Fruit fly (Drosophila melanogaster): ENCODE data around the gene Wnk.
A peak's percentile ranks its signal among the peaks of the same experiment; 100 is the strongest.

Wnk gene

dm6 chr3L:21598337-21598736 lies 43.6 kb upstream of the Wnk start (continued):
- peak; percentile 51 for TF ChIP-seq CG13775 (GFP tag; optimal IDR thresholded peaks at IDR 0.05)
- 0 out of 3 replicates have a peak, but pooled peaks have one; percentile 28 for TF ChIP-seq CG2199 (GFP tag; IDR thresholded peaks at IDR 0.05)
- TF ChIP-seq grn (GFP tag; optimal IDR thresholded peaks at IDR 0.05), result peak; percentile 7
- TF ChIP-seq Ets65A (GFP tag), result no peak
- peak; percentile 38 for TF ChIP-seq Jarid2 (GFP tag; optimal IDR thresholded peaks at IDR 0.05)
- TF ChIP-seq CG12942 (GFP tag; optimal IDR thresholded peaks at IDR 0.05), result no peak
- TF ChIP-seq CG34224 (GFP tag; IDR thresholded peaks at IDR 0.05; ENCODE audit: partially characterized antibody), result peak; percentile 55; the same call in 1 of the 3 replicates
- TF ChIP-seq Dfd (GFP tag; optimal IDR thresholded peaks at IDR 0.05), result peak in 1 of 2 experiments; percentile 25
- TF ChIP-seq Doc3 (GFP tag; IDR thresholded peaks at IDR 0.05; ENCODE audit: partially characterized antibody), result no peak
- TF ChIP-seq slbo (GFP tag; IDR thresholded peaks at IDR 0.05), result no peak
- peak; percentile 38; the same call in 2 of the 3 replicates for TF ChIP-seq zen2 (GFP tag; IDR thresholded peaks at IDR 0.05; ENCODE audit: partially characterized antibody)
- TF ChIP-seq Adf1 (GFP tag; IDR thresholded peaks at IDR 0.05), result peak; percentile 86
- no peak for TF ChIP-seq eyg (GFP tag; optimal IDR thresholded peaks at IDR 0.05)
- TF ChIP-seq pros (GFP tag; optimal IDR thresholded peaks at IDR 0.05), result peak; percentile 9
- no peak for TF ChIP-seq tin (GFP tag; optimal IDR thresholded peaks at IDR 0.05)
- no peak for TF ChIP-seq en (GFP tag; optimal IDR thresholded peaks at IDR 0.05)
- peak; percentile 97 for TF ChIP-seq Nf-YC (tag; optimal IDR thresholded peaks at IDR 0.05)
- no peak for TF ChIP-seq repo (GFP tag; optimal IDR thresholded peaks at IDR 0.05)
- TF ChIP-seq CG30431 (GFP tag; optimal IDR thresholded peaks at IDR 0.05), result no peak
- peak; percentile 27; the same call in 1 of the 2 replicates for TF ChIP-seq hbn (GFP tag; IDR thresholded peaks at IDR 0.05; ENCODE audit: partially characterized antibody)
- TF ChIP-seq CG6765 (GFP tag; optimal IDR thresholded peaks at IDR 0.05), result no peak
- TF ChIP-seq pb (GFP tag; optimal IDR thresholded peaks at IDR 0.05), result no peak
- no peak for TF ChIP-seq crp (GFP tag; optimal IDR thresholded peaks at IDR 0.05)
- TF ChIP-seq Nf-YB (GFP tag; optimal IDR thresholded peaks at IDR 0.05), result peak; percentile 96
- peak; percentile 23 for TF ChIP-seq twi (tag; optimal IDR thresholded peaks at IDR 0.05)
- TF ChIP-seq row (GFP tag; IDR thresholded peaks at IDR 0.05), result 0 out of 3 replicates have a peak, but pooled peaks have one; percentile 15
- no peak for TF ChIP-seq CG31365 (tag; optimal IDR thresholded peaks at IDR 0.05)
- TF ChIP-seq gt (GFP tag; IDR thresholded peaks at IDR 0.05), result no peak
- peak; percentile 85; the same call in 1 of the 2 replicates for TF ChIP-seq seq (GFP tag; IDR thresholded peaks at IDR 0.05)
- TF ChIP-seq Trl (optimal IDR thresholded peaks at IDR 0.05), result peak; percentile 41 to 86
- TF ChIP-seq Trl (GFP tag; optimal IDR thresholded peaks at IDR 0.05), result no peak
- TF ChIP-seq nom (GFP tag; optimal IDR thresholded peaks at IDR 0.05), result peak; percentile 4
- peak; percentile 20; the same call in 1 of the 2 replicates for TF ChIP-seq peb (GFP tag; IDR thresholded peaks at IDR 0.05)
- 0 out of 4 replicates have a peak, but pooled peaks have one; percentile 45 for TF ChIP-seq chinmo (GFP tag; IDR thresholded peaks at IDR 0.05; ENCODE audit: partially characterized antibody)

- TF ChIP-seq CG13123 (GFP tag; optimal IDR thresholded peaks at IDR 0.05), result no peak
- no peak for TF ChIP-seq CG34376 (GFP tag; optimal IDR thresholded peaks at IDR 0.05)
- no peak for TF ChIP-seq Sry-δ (GFP tag; optimal IDR thresholded peaks at IDR 0.05)
- no peak for TF ChIP-seq Gsc (GFP tag; IDR thresholded peaks at IDR 0.05)
- TF ChIP-seq bsh (GFP tag; optimal IDR thresholded peaks at IDR 0.05), result no peak
- TF ChIP-seq CG2712 (tag; optimal IDR thresholded peaks at IDR 0.05), result no peak
- TF ChIP-seq CG34422 (GFP tag; IDR thresholded peaks at IDR 0.05), result 0 out of 3 replicates have a peak, but pooled peaks have one; percentile 31
- TF ChIP-seq CG7556 (GFP tag; optimal IDR thresholded peaks at IDR 0.05), result no peak
- no peak for TF ChIP-seq Trl (optimal IDR thresholded peaks at IDR 0.05)
- no peak for TF ChIP-seq Trl (GFP tag; optimal IDR thresholded peaks at IDR 0.05)
- no peak for TF ChIP-seq CG10543 (GFP tag; optimal IDR thresholded peaks at IDR 0.05)
- TF ChIP-seq ranshi (GFP tag; IDR thresholded peaks at IDR 0.05), result no peak
- 0 out of 3 replicates have a peak, but pooled peaks have one; percentile 18 for TF ChIP-seq knrl (GFP tag; IDR thresholded peaks at IDR 0.05; ENCODE audit: partially characterized antibody)
- TF ChIP-seq Dll (GFP tag; IDR thresholded peaks at IDR 0.05; ENCODE audit: partially characterized antibody), result no peak
- no peak for TF ChIP-seq Hr78 (GFP tag; optimal IDR thresholded peaks at IDR 0.05)
- TF ChIP-seq ems (GFP tag; optimal IDR thresholded peaks at IDR 0.05), result no peak
- no peak for TF ChIP-seq pum (GFP tag; optimal IDR thresholded peaks at IDR 0.05)
- no peak for TF ChIP-seq sr (GFP tag; IDR thresholded peaks at IDR 0.05)
- no peak for TF ChIP-seq CG8388 (GFP tag; optimal IDR thresholded peaks at IDR 0.05)
- no peak for TF ChIP-seq zfh1 (GFP tag; IDR thresholded peaks at IDR 0.05)
Observed at dm6 chr3L:21594408-21594807, 39.7 kb upstream of the Wnk start.
